Worm (Caenorhabditis elegans) whole organism, L4 larva: ENCODE data around the gene C03B1.4.

ENCODE experiments used
- F26F4.8 ChIP-seq: fragments of 200-800 bp; sonication (Bioruptor generic); conservative IDR thresholded peaks from 2 replicates; pipeline ENCODE4 v1.3.6; 2022; ENCODE audit warnings: missing genetic modification characterization, missing compliant biosample characterization
- F44E2.7 ChIP-seq: fragments of 200-800 bp; sonication (Bioruptor generic); IDR thresholded peaks from 2 replicates; pipeline ENCODE4 v2.1.2; 2022; ENCODE audit warnings: missing genetic modification characterization, missing compliant biosample characterization
- T26A8.4 ChIP-seq: fragments of 200-800 bp; sonication (Bioruptor generic); IDR thresholded peaks from 2 replicates; pipeline ENCODE4 v1.3.6; 2022; ENCODE audit warnings: missing genetic modification characterization, missing compliant biosample characterization
- Y105C5A.15 ChIP-seq: fragments of 200-800 bp; sonication (Bioruptor generic); IDR thresholded peaks from 2 replicates; pipeline ENCODE4 v1.3.6; 2022; ENCODE audit warnings: missing genetic modification characterization, missing compliant biosample characterization
- Y75B8A.6 ChIP-seq: fragments of 200-800 bp; sonication (Bioruptor generic); IDR thresholded peaks from 2 replicates; pipeline ENCODE4 v1.3.6; 2022; ENCODE audit warnings: missing genetic modification reagents, missing genetic modification characterization, missing compliant biosample characterization
- ZK546.5 ChIP-seq, 2 experiments: sonication (generic microtip); optimal IDR thresholded peaks; 2 replicates each; lab custom pipeline; 2017; ENCODE audit warnings: missing biosample characterization in 2 of 2, missing genetic modification characterization in 2 of 2
- attf-4 ChIP-seq: sonication (generic microtip); optimal IDR thresholded peaks from 3 replicates; lab custom pipeline; 2017; ENCODE audit warnings: missing biosample characterization, missing genetic modification characterization
- ceh-20 ChIP-seq: fragments of 200-800 bp; sonication (Bioruptor generic); IDR thresholded peaks from 2 replicates; pipeline ENCODE4 v1.3.6; 2022; ENCODE audit warnings: missing genetic modification reagents, missing genetic modification characterization, missing compliant biosample characterization
- ceh-28 ChIP-seq: fragments of 150-350 bp; optimal IDR thresholded peaks from 2 replicates; lab custom pipeline; 2014; ENCODE audit warnings: missing biosample characterization, missing genetic modification reagents, missing genetic modification characterization
- ceh-32 ChIP-seq: sonication (generic microtip); optimal IDR thresholded peaks from 2 replicates; lab custom pipeline; 2016; ENCODE audit warnings: mild to moderate bottlenecking, missing genetic modification characterization, missing compliant biosample characterization; ENCODE audit not compliant: poor library complexity
- ceh-44 ChIP-seq: fragments of 200-800 bp; sonication (Bioruptor generic); IDR thresholded peaks from 2 replicates; pipeline ENCODE4 v1.3.6; 2022; ENCODE audit warnings: missing genetic modification reagents, missing genetic modification characterization, missing compliant biosample characterization
- ceh-62 ChIP-seq: sonication (generic microtip); optimal IDR thresholded peaks from 2 replicates; lab custom pipeline; 2017; ENCODE audit warnings: missing biosample characterization, missing genetic modification characterization
- ceh-82 ChIP-seq: sonication (generic microtip); optimal IDR thresholded peaks from 2 replicates; lab custom pipeline; 2017; ENCODE audit warnings: missing biosample characterization, missing genetic modification characterization
- ces-1 ChIP-seq: fragments of 150-350 bp; sonication (generic microtip); optimal IDR thresholded peaks from 4 replicates; lab custom pipeline; 2014; ENCODE audit warnings: missing biosample characterization, missing genetic modification reagents, missing genetic modification characterization
- daf-8 ChIP-seq: fragments of 200-800 bp; sonication (Bioruptor generic); IDR thresholded peaks from 2 replicates; pipeline ENCODE4 v1.3.6; 2022; ENCODE audit warnings: missing genetic modification characterization, missing compliant biosample characterization
- dmd-8 ChIP-seq: fragments of 200-800 bp; sonication (Bioruptor generic); IDR thresholded peaks from 2 replicates; pipeline ENCODE4 v1.3.6; 2022; ENCODE audit warnings: missing genetic modification characterization, missing compliant biosample characterization
- dpl-1 ChIP-seq: fragments of 150-350 bp; optimal IDR thresholded peaks from 2 replicates; lab custom pipeline; 2014; ENCODE audit warnings: missing biosample characterization, missing genetic modification reagents, missing genetic modification characterization
- egl-43 ChIP-seq: fragments of 200-800 bp; sonication (Bioruptor generic); IDR thresholded peaks from 2 replicates; pipeline ENCODE4 v1.3.6; 2022; ENCODE audit warnings: missing genetic modification reagents, missing genetic modification characterization, missing compliant biosample characterization
- gei-8 ChIP-seq: fragments of 200-800 bp; sonication (Bioruptor generic); optimal IDR thresholded peaks from 2 replicates; lab custom pipeline; 2018; ENCODE audit warnings: mild to moderate bottlenecking, missing genetic modification characterization, missing compliant biosample characterization
- lim-7 ChIP-seq: fragments of 200-800 bp; sonication (Bioruptor generic); IDR thresholded peaks from 2 replicates; pipeline ENCODE4 v1.3.6; 2022; ENCODE audit warnings: missing genetic modification characterization, missing compliant biosample characterization
- lin-1 ChIP-seq: fragments of 200-800 bp; sonication (Bioruptor generic); IDR thresholded peaks from 2 replicates; pipeline ENCODE4 v1.3.6; 2022; ENCODE audit warnings: missing genetic modification reagents, missing genetic modification characterization, missing compliant biosample characterization
- lin-13 ChIP-seq: fragments of 150-350 bp; optimal IDR thresholded peaks from 2 replicates; lab custom pipeline; 2014; ENCODE audit warnings: missing biosample characterization, missing genetic modification reagents, missing genetic modification characterization
- lin-15B ChIP-seq: fragments of 150-350 bp; sonication (generic microtip); optimal IDR thresholded peaks from 3 replicates; lab custom pipeline; 2014; ENCODE audit warnings: missing biosample characterization, missing genetic modification characterization
- lin-29 ChIP-seq: fragments of 200-800 bp; sonication (Bioruptor generic); IDR thresholded peaks from 2 replicates; pipeline ENCODE4 v1.3.6; 2022; ENCODE audit warnings: missing genetic modification reagents, missing genetic modification characterization, missing compliant biosample characterization
- lin-39 ChIP-seq: fragments of 150-350 bp; optimal IDR thresholded peaks from 2 replicates; lab custom pipeline; 2014; ENCODE audit warnings: missing biosample characterization, missing genetic modification reagents, missing genetic modification characterization
- lsy-2 ChIP-seq, 2 experiments: fragments of 150-350 bp in 1 of 2; sonication (generic microtip) in 1 of 2; optimal IDR thresholded peaks; 2 replicates each; lab custom pipeline; 2014 to 2017; ENCODE audit warnings: missing biosample characterization in 2 of 2, missing genetic modification characterization in 2 of 2
- mdl-1 ChIP-seq, 2 experiments: fragments of 150-350 bp in 1 of 2; sonication (generic microtip) in 1 of 2; optimal IDR thresholded peaks; 2 replicates each; lab custom pipeline; 2014 to 2017; ENCODE audit warnings: missing biosample characterization in 2 of 2, missing genetic modification characterization in 2 of 2
- mep-1 ChIP-seq: fragments of 150-350 bp; sonication (generic microtip); optimal IDR thresholded peaks from 3 replicates; lab custom pipeline; 2014; ENCODE audit warnings: missing biosample characterization, missing genetic modification characterization
- mxl-2 ChIP-seq: fragments of 200-800 bp; sonication (Bioruptor generic); conservative IDR thresholded peaks from 2 replicates; pipeline ENCODE4 v1.3.6; 2022; ENCODE audit warnings: missing genetic modification reagents, missing genetic modification characterization, missing compliant biosample characterization
- nhr-10 ChIP-seq: fragments of 150-350 bp; optimal IDR thresholded peaks from 2 replicates; lab custom pipeline; 2014; ENCODE audit warnings: missing biosample characterization, missing genetic modification characterization
- nhr-102 ChIP-seq: sonication (generic microtip); optimal IDR thresholded peaks from 2 replicates; lab custom pipeline; 2016; ENCODE audit warnings: mild to moderate bottlenecking, missing genetic modification characterization, moderate library complexity, missing compliant biosample characterization
- nhr-11 ChIP-seq: fragments of 150-350 bp; optimal IDR thresholded peaks from 2 replicates; lab custom pipeline; 2014; ENCODE audit warnings: missing biosample characterization, missing genetic modification characterization
- nhr-25 ChIP-seq: sonication (generic microtip); optimal IDR thresholded peaks from 2 replicates; lab custom pipeline; 2017; ENCODE audit warnings: missing genetic modification characterization, mild to moderate bottlenecking, missing compliant biosample characterization, antibody characterized with exemption, moderate library complexity, borderline replicate concordance; ENCODE audit not compliant: insufficient read depth
- nhr-28 ChIP-seq: fragments of 150-350 bp; optimal IDR thresholded peaks from 2 replicates; lab custom pipeline; 2014; ENCODE audit warnings: missing biosample characterization, missing genetic modification characterization
- nhr-42 ChIP-seq: fragments of 200-800 bp; sonication (Bioruptor generic); IDR thresholded peaks from 2 replicates; pipeline ENCODE4 v1.3.6; 2022; ENCODE audit warnings: missing genetic modification characterization, missing compliant biosample characterization
- nhr-6 ChIP-seq: fragments of 150-350 bp; optimal IDR thresholded peaks from 2 replicates; lab custom pipeline; 2014; ENCODE audit warnings: missing biosample characterization, missing genetic modification characterization
- nhr-76 ChIP-seq: fragments of 150-350 bp; optimal IDR thresholded peaks from 2 replicates; lab custom pipeline; 2014; ENCODE audit warnings: missing biosample characterization, missing genetic modification characterization
- php-3 ChIP-seq: fragments of 200-800 bp; sonication (Bioruptor generic); IDR thresholded peaks from 2 replicates; pipeline ENCODE4 v1.3.6; 2022; ENCODE audit warnings: missing genetic modification reagents, missing genetic modification characterization, missing compliant biosample characterization
- sdz-12 ChIP-seq: fragments of 200-800 bp; sonication (Bioruptor generic); optimal IDR thresholded peaks from 2 replicates; lab custom pipeline; 2018; ENCODE audit warnings: mild to moderate bottlenecking, missing genetic modification characterization, missing compliant biosample characterization
- snpc-1.2 ChIP-seq: fragments of 200-800 bp; sonication (Bioruptor generic); IDR thresholded peaks from 2 replicates; pipeline ENCODE4 v1.3.6; 2022; ENCODE audit warnings: missing genetic modification reagents, missing genetic modification characterization, missing compliant biosample characterization
- spr-3 ChIP-seq: fragments of 200-800 bp; sonication (Bioruptor generic); optimal IDR thresholded peaks from 2 replicates; lab custom pipeline; 2018; ENCODE audit warnings: mild to moderate bottlenecking, missing genetic modification characterization, missing compliant biosample characterization
- unc-130 ChIP-seq: sonication (generic microtip); optimal IDR thresholded peaks from 2 replicates; lab custom pipeline; 2016; ENCODE audit warnings: missing genetic modification reagents, missing genetic modification characterization, missing compliant biosample characterization
- unc-62 ChIP-seq, 3 experiments: fragments of 150-350 bp in 1 of 3; sonication (generic microtip); optimal IDR thresholded peaks in 2 of 3; peaks in 1 of 3; 1 replicate in 1 of 3; 2 replicates in 2 of 3; lab custom pipeline; 2014 to 2017; ENCODE audit warnings: missing biosample characterization in 3 of 3, missing genetic modification characterization in 3 of 3, missing genetic modification reagents in 3 of 3, missing genotype in 1 of 3
- zfp-2 ChIP-seq: sonication (generic microtip); optimal IDR thresholded peaks from 2 replicates; lab custom pipeline; 2016; ENCODE audit warnings: mild to moderate bottlenecking, missing genetic modification characterization, missing compliant biosample characterization
- ztf-11 ChIP-seq: fragments of 150-350 bp; optimal IDR thresholded peaks from 2 replicates; lab custom pipeline; 2014; ENCODE audit warnings: missing biosample characterization, missing genetic modification characterization

C03B1.4 gene

DNA sequence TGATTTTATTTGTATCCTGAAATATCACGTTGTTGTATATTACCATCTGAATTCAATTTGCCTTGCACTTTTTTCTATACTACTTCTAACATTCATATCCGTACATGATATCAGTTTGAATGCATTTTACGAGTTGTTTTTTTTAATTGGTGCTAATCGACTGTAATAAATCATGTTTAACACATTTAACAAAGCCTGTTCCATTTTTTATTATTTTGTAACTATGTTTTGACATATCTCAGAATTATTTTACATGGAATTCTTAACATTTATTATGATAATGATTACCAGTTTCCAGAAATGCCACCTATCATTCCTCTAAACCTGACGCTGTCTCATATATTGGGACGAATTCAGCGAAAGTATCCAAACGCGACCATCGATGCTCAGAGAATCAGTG lies 1.4 kb downstream of the C03B1.4 start, which contains the start of gene C03B1.3:
TSS of gene C03B1.3 (plus strand) at position 301 of the 400 bp plus-strand sequence.
- TF ChIP-seq mdl-1 (tag; optimal IDR thresholded peaks at IDR 0.05; lab: Kevin White, UChicago) (no peak), dmd-8 (GFP tag; lab: Robert Waterston, UW) (no peak), lim-7 (GFP tag; lab: Robert Waterston, UW) (no peak), nhr-10 (tag; lab: Kevin White, UChicago) (no peak), mxl-2 (GFP tag; lab: Robert Waterston, UW) (no peak), attf-4 (tag; lab: Kevin White, UChicago) (no peak), sdz-12 (GFP tag; lab: Kevin White, UChicago) (no peak), dpl-1 (no peak), spr-3 (no peak), ces-1 (no peak), ceh-44 (GFP tag; lab: Robert Waterston, UW) (no peak), zfp-2 (no peak), F44E2.7 (GFP tag; lab: Robert Waterston, UW) (no peak)

DNA sequence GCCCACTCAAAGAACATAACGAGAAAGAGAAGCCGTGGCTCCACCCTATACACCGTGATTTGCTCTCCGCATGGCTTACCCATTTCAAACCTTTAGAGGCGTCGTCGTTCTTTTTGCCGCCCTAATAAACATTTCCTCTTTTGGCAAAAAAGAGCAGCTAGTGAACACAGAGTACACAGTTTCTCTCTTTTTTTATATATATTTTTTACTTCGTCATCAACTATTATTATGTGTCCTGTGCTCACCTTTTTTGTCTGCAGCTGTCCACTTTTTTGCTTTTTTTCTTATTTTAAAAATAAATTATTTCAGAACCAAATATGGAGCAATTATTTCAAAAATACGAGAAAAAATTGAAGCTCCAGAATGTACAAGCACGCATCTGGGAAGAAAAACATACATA lies 5.4 kb downstream of the C03B1.4 start, which contains the start of gene C03B1.2:
TSS of gene C03B1.2 (plus strand) at position 301 of the 400 bp plus-strand sequence.
- TF ChIP-seq Y75B8A.6 (GFP tag; lab: Robert Waterston, UW) (no peak), nhr-76 (no peak), lin-29 (no peak), nhr-6 (tag; lab: Kevin White, UChicago) (no peak), lin-13 (GFP tag; lab: Kevin White, UChicago) (no peak), T26A8.4 (no peak), lsy-2 (tag; optimal IDR thresholded peaks at IDR 0.05; lab: Kevin White, UChicago) (no peak), unc-62 (GFP tag; optimal IDR thresholded peaks at IDR 0.05 in 1 of 2; lab: Kevin White, UChicago) (no peak), unc-62 (tag; optimal IDR thresholded peaks at IDR 0.05; lab: Kevin White, UChicago) (no peak)

DNA sequence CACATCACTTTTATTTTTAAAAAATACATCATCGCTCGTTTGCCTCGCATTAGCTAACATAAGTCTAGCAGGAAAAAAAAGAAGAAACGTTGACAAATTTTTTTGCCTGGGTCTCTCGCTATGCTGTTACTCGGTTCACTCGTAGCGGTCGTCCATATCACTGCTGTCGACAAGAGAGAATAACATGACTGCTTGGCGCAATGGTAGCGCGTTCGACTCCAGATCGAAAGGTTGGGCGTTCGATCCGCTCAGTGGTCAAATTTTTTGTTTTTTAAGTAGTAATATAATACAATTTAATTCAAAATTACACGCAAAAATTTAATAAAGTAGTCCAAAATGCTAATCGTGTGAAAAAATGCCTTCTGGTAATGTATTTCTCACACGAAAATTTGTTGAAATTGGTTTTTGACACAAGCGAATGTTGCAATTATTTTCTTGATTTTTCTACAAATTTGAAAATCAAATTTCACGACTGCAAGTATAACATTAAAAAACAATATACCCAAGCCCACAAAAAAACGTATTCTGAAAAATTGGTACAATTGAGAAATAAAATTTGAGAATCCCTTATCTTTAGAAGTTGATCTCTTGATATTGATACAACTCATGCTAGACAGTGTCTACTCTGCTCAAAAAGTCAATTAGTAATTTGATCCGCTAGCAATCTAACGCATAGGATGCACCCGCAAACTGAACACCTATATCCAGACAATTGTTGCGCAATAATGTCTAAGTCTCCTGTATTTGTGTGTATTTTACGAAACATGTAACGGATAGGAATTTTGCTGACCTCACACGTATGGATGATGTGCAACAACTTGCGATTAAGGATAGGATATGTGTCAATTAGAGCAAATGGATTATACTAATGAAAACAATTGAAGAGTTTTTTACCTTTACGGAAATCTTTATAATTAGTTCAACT lies 7.2 kb downstream of the C03B1.4 start:
- TF ChIP-seq ceh-44 (GFP tag; lab: Robert Waterston, UW), result peak; percentile 69; the same call in 1 of the 2 replicates
- no peak for TF ChIP-seq lsy-2 (tag; optimal IDR thresholded peaks at IDR 0.05; lab: Kevin White, UChicago)
- peak; percentile 66 for TF ChIP-seq gei-8 (GFP tag; lab: Kevin White, UChicago)
- peak; percentile 83 for TF ChIP-seq snpc-1.2 (GFP tag; lab: Robert Waterston, UW)
- no peak for TF ChIP-seq F44E2.7 (GFP tag; lab: Robert Waterston, UW)
- peak; percentile 91 for TF ChIP-seq Y105C5A.15 (GFP tag; lab: Robert Waterston, UW)
- peak; percentile 90 for TF ChIP-seq F26F4.8 (GFP tag; lab: Robert Waterston, UW)
- no peak for TF ChIP-seq lin-39 (tag; lab: Kevin White, UChicago)
- TF ChIP-seq nhr-28 (tag; lab: Kevin White, UChicago), result peak; percentile 24
- no peak for TF ChIP-seq daf-8
- no peak for TF ChIP-seq nhr-25
- TF ChIP-seq egl-43 (GFP tag; lab: Robert Waterston, UW), result no peak; the same call in none of the 2 replicates
- TF ChIP-seq ceh-32, result peak; percentile 39
- TF ChIP-seq lin-15B, result no peak
- TF ChIP-seq ceh-82, result no peak
- peak; percentile 46; the same call in 1 of the 2 replicates for TF ChIP-seq ceh-20 (GFP tag; lab: Robert Waterston, UW)
- TF ChIP-seq nhr-42 (GFP tag; lab: Robert Waterston, UW), result 0 out of 2 replicates have a peak, but pooled peaks have one; percentile 16
- no peak for TF ChIP-seq mxl-2 (GFP tag; lab: Robert Waterston, UW)
- TF ChIP-seq lin-1 (GFP tag; lab: Robert Waterston, UW), result no peak; the same call in 1 of the 2 replicates
- no peak; the same call in 1 of the 2 replicates for TF ChIP-seq lim-7 (GFP tag; lab: Robert Waterston, UW)
- TF ChIP-seq sdz-12 (GFP tag; lab: Kevin White, UChicago), result peak; percentile 87
- peak; percentile 43; the same call in 1 of the 2 replicates for TF ChIP-seq lin-29
- no peak for TF ChIP-seq nhr-102 (tag; lab: Kevin White, UChicago)
- no peak for TF ChIP-seq mep-1 (tag; lab: Kevin White, UChicago)
- no peak for TF ChIP-seq ZK546.5 (tag; optimal IDR thresholded peaks at IDR 0.05; lab: Kevin White, UChicago)
- TF ChIP-seq ceh-28 (tag; lab: Kevin White, UChicago), result no peak
- peak; percentile 45 for TF ChIP-seq unc-130
- TF ChIP-seq nhr-11 (tag; lab: Kevin White, UChicago), result no peak
- TF ChIP-seq ceh-62 (tag; lab: Kevin White, UChicago), result no peak
- no peak for TF ChIP-seq ztf-11 (tag; lab: Kevin White, UChicago)
- no peak for TF ChIP-seq php-3 (GFP tag; lab: Robert Waterston, UW)
- peak; percentile 81 for TF ChIP-seq spr-3
